Fruit fly (Drosophila melanogaster): ENCODE data around the gene CG1789.
A peak's percentile ranks its signal among the peaks of the same experiment; 100 is the strongest.

CG1789 gene

DNA sequence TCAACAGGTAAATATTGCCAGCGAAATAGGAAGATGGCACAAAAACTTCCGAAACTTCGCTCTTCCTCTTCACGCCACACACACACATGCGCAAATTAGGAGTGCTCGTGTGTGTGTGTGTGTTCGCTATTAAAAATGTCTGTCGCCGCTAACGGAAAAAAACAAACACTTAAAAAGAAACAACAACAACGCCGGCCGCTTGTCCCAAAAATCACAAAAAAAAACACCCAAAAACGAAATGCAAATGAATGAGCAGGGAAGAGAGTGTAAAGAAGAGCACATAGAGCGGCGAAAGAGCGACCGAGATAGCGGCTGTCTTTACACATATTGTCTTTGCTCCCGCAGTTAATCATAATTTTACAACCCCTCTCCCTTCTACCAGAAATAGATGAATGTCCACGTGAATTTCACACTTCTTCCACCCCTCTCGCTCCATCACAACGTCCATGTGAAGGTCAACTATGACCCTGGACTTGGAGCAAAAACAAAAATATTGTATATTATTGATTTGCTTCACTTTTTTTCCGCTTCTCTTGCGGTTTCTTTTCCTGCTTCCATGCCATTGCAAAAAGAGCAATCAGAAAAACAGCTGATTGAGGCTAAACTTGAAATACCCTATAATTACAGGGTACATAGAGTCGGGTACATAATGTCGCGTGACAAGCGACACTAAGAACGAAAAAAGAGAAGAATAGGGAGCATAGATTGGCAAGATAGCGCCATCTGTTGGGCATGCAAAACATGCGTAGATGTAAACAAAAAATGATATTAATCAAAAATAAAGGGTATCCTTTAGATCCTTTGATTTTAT lies 38.3 kb upstream of the CG1789 start (continued):
- TF ChIP-seq slbo (GFP tag; IDR thresholded peaks at IDR 0.05), result no peak; the same call in 1 of the 2 replicates
- no peak for TF ChIP-seq H15 (GFP tag; IDR thresholded peaks at IDR 0.05)
- TF ChIP-seq CG12299 (tag; optimal IDR thresholded peaks at IDR 0.05), result no peak
- TF ChIP-seq Blimp-1 (GFP tag; optimal IDR thresholded peaks at IDR 0.05), result no peak
- no peak for TF ChIP-seq CG4617 (GFP tag; optimal IDR thresholded peaks at IDR 0.05; ENCODE audit: borderline replicate concordance)
- TF ChIP-seq grau (tag; optimal IDR thresholded peaks at IDR 0.05), result no peak
- no peak for TF ChIP-seq caup (GFP tag; optimal IDR thresholded peaks at IDR 0.05; ENCODE audit: severe bottlenecking)
- TF ChIP-seq CG18764 (GFP tag; optimal IDR thresholded peaks at IDR 0.05), result no peak
- TF ChIP-seq CG3065 (GFP tag; optimal IDR thresholded peaks at IDR 0.05), result no peak
- no peak for TF ChIP-seq wek (GFP tag; optimal IDR thresholded peaks at IDR 0.05)
- TF ChIP-seq Sox102F (GFP tag; optimal IDR thresholded peaks at IDR 0.05), result no peak
- TF ChIP-seq CG13424 (tag; optimal IDR thresholded peaks at IDR 0.05), result no peak
- no peak for TF ChIP-seq Pdp1 (GFP tag; optimal IDR thresholded peaks at IDR 0.05)
- no peak for TF ChIP-seq CG4424 (GFP tag; optimal IDR thresholded peaks at IDR 0.05)
- no peak for TF ChIP-seq CG8388 (GFP tag; optimal IDR thresholded peaks at IDR 0.05)
- no peak for TF ChIP-seq mirr (GFP tag; optimal IDR thresholded peaks at IDR 0.05)
- no peak for TF ChIP-seq usp (GFP tag; optimal IDR thresholded peaks at IDR 0.05)
- TF ChIP-seq ac (GFP tag; optimal IDR thresholded peaks at IDR 0.05), result no peak
- TF ChIP-seq pzg (GFP tag; optimal IDR thresholded peaks at IDR 0.05), result no peak
- TF ChIP-seq CG7372 (GFP tag; IDR thresholded peaks at IDR 0.05), result no peak
- TF ChIP-seq tup (GFP tag; optimal IDR thresholded peaks at IDR 0.05), result no peak
- peak; percentile 13 for TF ChIP-seq lilli (GFP tag; optimal IDR thresholded peaks at IDR 0.05)
- no peak for TF ChIP-seq Fer1 (GFP tag; optimal IDR thresholded peaks at IDR 0.05)
- TF ChIP-seq Hand (GFP tag; optimal IDR thresholded peaks at IDR 0.05), result no peak
- TF ChIP-seq knrl (GFP tag; IDR thresholded peaks at IDR 0.05; ENCODE audit: partially characterized antibody), result no peak
- TF ChIP-seq CG10565 (GFP tag; optimal IDR thresholded peaks at IDR 0.05), result no peak
- TF ChIP-seq E2f1 (GFP tag; IDR thresholded peaks at IDR 0.05), result no peak
- TF ChIP-seq wor (GFP tag; IDR thresholded peaks at IDR 0.05), result no peak
- TF ChIP-seq Mes4 (GFP tag; optimal IDR thresholded peaks at IDR 0.05), result no peak
- no peak for TF ChIP-seq insv (GFP tag; optimal IDR thresholded peaks at IDR 0.05)
- TF ChIP-seq Lpt (GFP tag; optimal IDR thresholded peaks at IDR 0.05), result no peak
- TF ChIP-seq CG9817 (tag; optimal IDR thresholded peaks at IDR 0.05), result no peak
- TF ChIP-seq BEAF-32 (GFP tag; optimal IDR thresholded peaks at IDR 0.05), result no peak
- TF ChIP-seq ems (GFP tag; optimal IDR thresholded peaks at IDR 0.05), result no peak
- TF ChIP-seq Dad (GFP tag; optimal IDR thresholded peaks at IDR 0.05), result no peak
- peak; percentile 82 for TF ChIP-seq CG4360 (GFP tag; IDR thresholded peaks at IDR 0.05)
- no peak for TF ChIP-seq H2.0 (GFP tag; IDR thresholded peaks at IDR 0.05)
- TF ChIP-seq ap (GFP tag; IDR thresholded peaks at IDR 0.05), result no peak
- TF ChIP-seq CG17385 (GFP tag; optimal IDR thresholded peaks at IDR 0.05), result peak; percentile 51
- no peak for TF ChIP-seq MTF-1 (GFP tag; optimal IDR thresholded peaks at IDR 0.05; ENCODE audit: borderline replicate concordance)
- TF ChIP-seq unpg (GFP tag; optimal IDR thresholded peaks at IDR 0.05), result no peak
- no peak for TF ChIP-seq HLH3B (GFP tag; IDR thresholded peaks at IDR 0.05)
- no peak for TF ChIP-seq CG14014 (GFP tag; IDR thresholded peaks at IDR 0.05)
- TF ChIP-seq Camta (GFP tag; optimal IDR thresholded peaks at IDR 0.05), result no peak
- no peak for TF ChIP-seq Eip74EF (GFP tag; optimal IDR thresholded peaks at IDR 0.05)
- no peak for TF ChIP-seq zen2 (GFP tag; IDR thresholded peaks at IDR 0.05; ENCODE audit: partially characterized antibody)
- no peak for TF ChIP-seq CG10979 (tag; optimal IDR thresholded peaks at IDR 0.05)
- TF ChIP-seq Fer3 (tag; optimal IDR thresholded peaks at IDR 0.05), result no peak
- TF ChIP-seq eve (GFP tag; optimal IDR thresholded peaks at IDR 0.05), result peak in 1 of 2 experiments; percentile 15

Data from whole organism, embryonic.